Worm (Caenorhabditis elegans) whole organism, L4 larva: Measurements from ENCODE around the gene gad-1.

Experiments
- ceh-32 ChIP-seq: sonication (generic microtip); optimal IDR thresholded peaks from 2 replicates; lab custom pipeline; 2016; ENCODE audit warnings: mild to moderate bottlenecking, missing genetic modification characterization, missing compliant biosample characterization; ENCODE audit not compliant: poor library complexity
- daf-19 ChIP-seq: fragments of 200-800 bp; sonication (Bioruptor generic); conservative IDR thresholded peaks from 2 replicates; pipeline ENCODE4 v1.3.6; 2022; ENCODE audit warnings: missing genetic modification characterization, missing compliant biosample characterization
- egl-27 ChIP-seq: sonication (generic microtip); optimal IDR thresholded peaks from 3 replicates; lab custom pipeline; 2017; ENCODE audit warnings: missing biosample characterization, missing genetic modification reagents, missing genetic modification characterization
- mdl-1 ChIP-seq, 2 experiments: fragments of 150-350 bp in 1 of 2; sonication (generic microtip) in 1 of 2; optimal IDR thresholded peaks; 2 replicates each; lab custom pipeline; 2014 to 2017; ENCODE audit warnings: missing biosample characterization in 2 of 2, missing genetic modification characterization in 2 of 2

ce11 chrV:6414985-6415384 lies 18.3 kb downstream of the gad-1 start, which contains the start of gene cht-6:
- TF ChIP-seq ceh-32 (tag; lab: Kevin White, UChicago) = no peak
- no peak for TF ChIP-seq egl-27 (tag; lab: Kevin White, UChicago)
- TF ChIP-seq mdl-1 (tag; optimal IDR thresholded peaks at IDR 0.05; lab: Kevin White, UChicago) = no peak
- TF ChIP-seq daf-19 = no peak
